Fruit fly (Drosophila melanogaster): ENCODE measurements around the gene ng4.

ng4 gene

DNA sequence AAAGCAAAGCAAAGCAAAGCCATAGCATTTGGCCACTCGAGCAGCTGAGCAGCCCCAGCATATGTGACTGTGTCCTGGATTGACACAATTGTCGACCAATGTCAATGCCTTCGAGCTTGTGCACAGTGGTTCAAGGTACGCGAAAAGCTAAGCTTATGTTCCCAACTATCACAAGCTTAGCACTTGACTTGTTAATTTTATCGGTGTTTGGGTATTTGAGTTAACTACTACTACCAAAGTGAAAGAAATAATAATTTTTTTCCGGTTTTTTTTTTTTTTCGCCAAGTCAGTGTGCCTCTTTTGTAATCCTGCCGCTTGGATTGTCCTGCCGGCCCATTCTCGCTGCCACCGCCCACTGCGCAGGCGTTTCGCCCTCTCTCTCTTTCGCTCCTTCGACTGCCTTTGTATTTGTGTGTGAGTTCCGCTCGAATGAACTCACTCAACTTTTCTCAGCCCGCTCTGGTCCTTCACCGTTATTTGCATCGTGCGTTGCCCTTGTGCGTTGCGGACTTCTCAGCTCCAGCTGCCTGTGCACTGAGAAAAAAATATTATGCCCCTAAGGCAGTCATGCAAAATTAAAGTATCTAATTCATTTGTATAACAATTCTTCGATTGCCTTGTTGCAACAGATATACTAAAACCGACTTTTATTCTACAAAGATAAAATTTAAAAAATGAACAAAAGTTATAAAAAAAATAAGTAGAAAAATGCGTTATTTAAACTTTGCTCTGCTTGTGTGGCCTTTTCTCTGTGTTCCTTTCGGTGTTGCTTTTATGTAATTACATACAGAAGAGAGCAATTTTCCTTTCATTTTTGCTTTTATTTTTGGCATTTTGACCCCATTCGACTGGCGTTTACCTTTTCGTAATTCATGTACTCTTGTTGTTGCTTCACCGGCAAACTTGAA is 37.9 kb downstream of the ng4 start:
- no peak for TF ChIP-seq CG17801 (GFP tag; optimal IDR thresholded peaks at IDR 0.05; ENCODE audit: partially characterized antibody)

Data from ovary, adult (tissue).